Fruit fly (Drosophila melanogaster): ENCODE results near the gene apolpp.

apolpp gene

dm6 chr4:1053653-1054163, 7.1 kb upstream of the apolpp start, which contains the start of gene CaMKII:
TSS of gene CaMKII (minus strand) at chr4:1053703.
- no peak for TF ChIP-seq CG8478 (optimal IDR thresholded peaks at IDR 0.05)
- no peak for TF ChIP-seq pan (optimal IDR thresholded peaks at IDR 0.05)
- TF ChIP-seq Dll (optimal IDR thresholded peaks at IDR 0.05) = no peak
- no peak for TF ChIP-seq EcR (GFP tag; optimal IDR thresholded peaks at IDR 0.05)

- TF ChIP-seq psq (optimal IDR thresholded peaks at IDR 0.05) = no peak
- TF ChIP-seq Dll (optimal IDR thresholded peaks at IDR 0.05) = no peak
- TF ChIP-seq CG8478 (optimal IDR thresholded peaks at IDR 0.05) = no peak
- no peak for TF ChIP-seq EcR (GFP tag; optimal IDR thresholded peaks at IDR 0.05)
- no peak for TF ChIP-seq pan (optimal IDR thresholded peaks at IDR 0.05)
- no peak for TF ChIP-seq usp (GFP tag; optimal IDR thresholded peaks at IDR 0.05)
Measured at dm6 chr4:1061095-1061432, 295 bp downstream of the apolpp start.

- no peak for TF ChIP-seq CG8478 (optimal IDR thresholded peaks at IDR 0.05)
- no peak for TF ChIP-seq psq (optimal IDR thresholded peaks at IDR 0.05)
- TF ChIP-seq pan (optimal IDR thresholded peaks at IDR 0.05) = no peak
- no peak for TF ChIP-seq Dll (optimal IDR thresholded peaks at IDR 0.05)
- TF ChIP-seq EcR (GFP tag; optimal IDR thresholded peaks at IDR 0.05) = no peak
- no peak for TF ChIP-seq usp (GFP tag; optimal IDR thresholded peaks at IDR 0.05)
Measured at dm6 chr4:1062957-1063812, 2.4 kb downstream of the apolpp start.

- no peak for TF ChIP-seq EcR (GFP tag; optimal IDR thresholded peaks at IDR 0.05)
- TF ChIP-seq usp (GFP tag; optimal IDR thresholded peaks at IDR 0.05) = no peak
- TF ChIP-seq Dll (optimal IDR thresholded peaks at IDR 0.05) = no peak
- no peak for TF ChIP-seq psq (optimal IDR thresholded peaks at IDR 0.05)
- TF ChIP-seq pan (optimal IDR thresholded peaks at IDR 0.05) = no peak
- TF ChIP-seq CG8478 (optimal IDR thresholded peaks at IDR 0.05) = no peak
Measured at dm6 chr4:1064219-1064618, 3.5 kb downstream of the apolpp start.

- TF ChIP-seq CG8478 (optimal IDR thresholded peaks at IDR 0.05) (no peak), EcR (GFP tag; optimal IDR thresholded peaks at IDR 0.05) (no peak), usp (GFP tag; optimal IDR thresholded peaks at IDR 0.05) (no peak), Dll (optimal IDR thresholded peaks at IDR 0.05) (no peak), psq (optimal IDR thresholded peaks at IDR 0.05) (no peak), pan (optimal IDR thresholded peaks at IDR 0.05) (no peak)
Measured at dm6 chr4:1064652-1065218, 4.0 kb downstream of the apolpp start, which contains the start of gene Zyx. TSS of gene Zyx (minus strand) at chr4:1065001.

dm6 chr4:1084326-1085062, 23.7 kb downstream of the apolpp start, which contains the start of gene Actbeta:
TSS of gene Actbeta (minus strand) at chr4:1084796.
- no peak for TF ChIP-seq usp (GFP tag; optimal IDR thresholded peaks at IDR 0.05)
- no peak for TF ChIP-seq pan (optimal IDR thresholded peaks at IDR 0.05)
- no peak for TF ChIP-seq CG8478 (optimal IDR thresholded peaks at IDR 0.05)
- TF ChIP-seq psq (optimal IDR thresholded peaks at IDR 0.05) = no peak
- TF ChIP-seq Dll (optimal IDR thresholded peaks at IDR 0.05) = no peak
- no peak for TF ChIP-seq EcR (GFP tag; optimal IDR thresholded peaks at IDR 0.05)

dm6 chr4:1088480-1088879, 27.7 kb downstream of the apolpp start, which contains the start of gene sv:
TSS of gene sv (plus strand) at chr4:1088798.
- TF ChIP-seq pan (optimal IDR thresholded peaks at IDR 0.05) (no peak), CG8478 (optimal IDR thresholded peaks at IDR 0.05) (no peak), psq (optimal IDR thresholded peaks at IDR 0.05) (no peak), Dll (optimal IDR thresholded peaks at IDR 0.05) (no peak), EcR (GFP tag; optimal IDR thresholded peaks at IDR 0.05) (no peak), usp (GFP tag; optimal IDR thresholded peaks at IDR 0.05) (no peak)

- no peak for TF ChIP-seq usp (GFP tag; optimal IDR thresholded peaks at IDR 0.05)
- TF ChIP-seq CG8478 (optimal IDR thresholded peaks at IDR 0.05) = no peak
- TF ChIP-seq Dll (optimal IDR thresholded peaks at IDR 0.05) = no peak
- TF ChIP-seq EcR (GFP tag; optimal IDR thresholded peaks at IDR 0.05) = no peak
- TF ChIP-seq pan (optimal IDR thresholded peaks at IDR 0.05) = no peak
- no peak for TF ChIP-seq psq (optimal IDR thresholded peaks at IDR 0.05)
Measured at dm6 chr4:1090304-1090703, 29.5 kb downstream of the apolpp start.

- TF ChIP-seq usp (GFP tag; optimal IDR thresholded peaks at IDR 0.05) (no peak), pan (optimal IDR thresholded peaks at IDR 0.05) (no peak), psq (optimal IDR thresholded peaks at IDR 0.05) (no peak), Dll (optimal IDR thresholded peaks at IDR 0.05) (no peak), EcR (GFP tag; optimal IDR thresholded peaks at IDR 0.05) (no peak), CG8478 (optimal IDR thresholded peaks at IDR 0.05) (no peak)
Measured at dm6 chr4:1093446-1093845, 32.7 kb downstream of the apolpp start.

- TF ChIP-seq CG8478 (optimal IDR thresholded peaks at IDR 0.05) (no peak), psq (optimal IDR thresholded peaks at IDR 0.05) (no peak), usp (GFP tag; optimal IDR thresholded peaks at IDR 0.05) (no peak), EcR (GFP tag; optimal IDR thresholded peaks at IDR 0.05) (no peak), Dll (optimal IDR thresholded peaks at IDR 0.05) (no peak), pan (optimal IDR thresholded peaks at IDR 0.05) (no peak)
Measured at dm6 chr4:1097608-1098262, 37.0 kb downstream of the apolpp start.

dm6 chr4:1106114-1106513, 45.3 kb downstream of the apolpp start:
- no peak for TF ChIP-seq CG8478 (optimal IDR thresholded peaks at IDR 0.05)

Measured in whole organism.